Worm (Caenorhabditis elegans) whole organism, L4 larva: Measurements from ENCODE around the gene F35C8.5.

ENCODE experiments used
- F26F4.8 ChIP-seq: fragments of 200-800 bp; sonication (Bioruptor generic); conservative IDR thresholded peaks from 2 replicates; pipeline ENCODE4 v1.3.6; 2022; ENCODE audit warnings: missing genetic modification characterization, missing compliant biosample characterization
- F37D6.2 ChIP-seq: sonication (generic microtip); optimal IDR thresholded peaks from 2 replicates; lab custom pipeline; 2016; ENCODE audit warnings: mild to moderate bottlenecking, missing genetic modification characterization, missing compliant biosample characterization
- T20F7.1 ChIP-seq: fragments of 200-800 bp; sonication (Bioruptor generic); optimal IDR thresholded peaks from 2 replicates; lab custom pipeline; 2018; ENCODE audit warnings: mild to moderate bottlenecking, missing genetic modification characterization, missing compliant biosample characterization
- Y105C5A.15 ChIP-seq: fragments of 200-800 bp; sonication (Bioruptor generic); IDR thresholded peaks from 2 replicates; pipeline ENCODE4 v1.3.6; 2022; ENCODE audit warnings: missing genetic modification characterization, missing compliant biosample characterization
- Y5F2A.4 ChIP-seq: fragments of 200-800 bp; sonication (Bioruptor generic); optimal IDR thresholded peaks from 2 replicates; lab custom pipeline; 2018; ENCODE audit warnings: mild to moderate bottlenecking, missing genetic modification characterization, missing compliant biosample characterization
- ZK546.5 ChIP-seq, 2 experiments: sonication (generic microtip); optimal IDR thresholded peaks; 2 replicates each; lab custom pipeline; 2017; ENCODE audit warnings: missing biosample characterization in 2 of 2, missing genetic modification characterization in 2 of 2
- aha-1 ChIP-seq: fragments of 150-350 bp; peaks from one replicate; lab custom pipeline; 2014; ENCODE audit warnings: missing biosample characterization, missing genetic modification characterization
- ama-1 ChIP-seq: fragments of 150-350 bp; optimal IDR thresholded peaks from 2 replicates; lab custom pipeline; 2014; ENCODE audit warnings: inconsistent platforms, mixed read lengths
- arid-1 ChIP-seq: fragments of 200-800 bp; sonication (Bioruptor generic); conservative IDR thresholded peaks from 2 replicates; pipeline ENCODE4 v1.3.6; 2022; ENCODE audit warnings: missing genetic modification reagents, missing genetic modification characterization, missing compliant biosample characterization
- ceh-20 ChIP-seq: fragments of 200-800 bp; sonication (Bioruptor generic); IDR thresholded peaks from 2 replicates; pipeline ENCODE4 v1.3.6; 2022; ENCODE audit warnings: missing genetic modification reagents, missing genetic modification characterization, missing compliant biosample characterization
- ctbp-1 ChIP-seq: fragments of 200-800 bp; sonication (Bioruptor generic); IDR thresholded peaks from 2 replicates; pipeline ENCODE4 v1.3.6; 2022; ENCODE audit warnings: missing genetic modification reagents, missing genetic modification characterization, missing compliant biosample characterization
- daf-16 ChIP-seq, 3 experiments: sonication (generic microtip); optimal IDR thresholded peaks; 2 replicates each; lab custom pipeline; 2016 to 2017; ENCODE audit warnings: missing genetic modification characterization in 3 of 3, missing genetic modification reagents in 3 of 3, mild to moderate bottlenecking in 2 of 3, missing compliant biosample characterization in 2 of 3, missing biosample characterization in 1 of 3, moderate library complexity in 1 of 3
- dmd-6 ChIP-seq: fragments of 200-800 bp; sonication (Bioruptor generic); IDR thresholded peaks from 2 replicates; pipeline ENCODE4 v1.3.6; 2022; ENCODE audit warnings: missing genetic modification reagents, missing genetic modification characterization, missing compliant biosample characterization
- dmd-8 ChIP-seq: fragments of 200-800 bp; sonication (Bioruptor generic); IDR thresholded peaks from 2 replicates; pipeline ENCODE4 v1.3.6; 2022; ENCODE audit warnings: missing genetic modification characterization, missing compliant biosample characterization
- dpl-1 ChIP-seq: fragments of 150-350 bp; optimal IDR thresholded peaks from 2 replicates; lab custom pipeline; 2014; ENCODE audit warnings: missing biosample characterization, missing genetic modification reagents, missing genetic modification characterization
- duxl-1 ChIP-seq: sonication (generic microtip); optimal IDR thresholded peaks from 2 replicates; lab custom pipeline; 2016; ENCODE audit warnings: mild to moderate bottlenecking, missing genetic modification characterization, moderate library complexity, missing compliant biosample characterization; ENCODE audit not compliant: poor library complexity
- dve-1 ChIP-seq: sonication (generic microtip); optimal IDR thresholded peaks from 2 replicates; lab custom pipeline; 2017; ENCODE audit warnings: antibody characterized with exemption, mild to moderate bottlenecking, missing genetic modification characterization, missing compliant biosample characterization; ENCODE audit not compliant: insufficient read depth
- jun-1 ChIP-seq: fragments of 150-350 bp; optimal IDR thresholded peaks from 2 replicates; lab custom pipeline; 2014; ENCODE audit warnings: missing biosample characterization, missing genetic modification reagents, missing genetic modification characterization
- lin-39 ChIP-seq: fragments of 150-350 bp; optimal IDR thresholded peaks from 2 replicates; lab custom pipeline; 2014; ENCODE audit warnings: missing biosample characterization, missing genetic modification reagents, missing genetic modification characterization
- lir-3 ChIP-seq: sonication (generic microtip); optimal IDR thresholded peaks from 2 replicates; lab custom pipeline; 2016; ENCODE audit warnings: mild to moderate bottlenecking, missing genetic modification characterization, missing compliant biosample characterization
- madf-9 ChIP-seq: fragments of 200-800 bp; sonication (Bioruptor generic); conservative IDR thresholded peaks from 2 replicates; pipeline ENCODE4 v1.3.6; 2022; ENCODE audit warnings: missing genetic modification reagents, missing genetic modification characterization, missing compliant biosample characterization
- mdt-29 ChIP-seq: fragments of 200-800 bp; sonication (Bioruptor generic); IDR thresholded peaks from 2 replicates; pipeline ENCODE4 v1.3.6; 2022; ENCODE audit warnings: missing genetic modification reagents, missing genetic modification characterization, missing compliant biosample characterization
- mxl-2 ChIP-seq: fragments of 200-800 bp; sonication (Bioruptor generic); conservative IDR thresholded peaks from 2 replicates; pipeline ENCODE4 v1.3.6; 2022; ENCODE audit warnings: missing genetic modification reagents, missing genetic modification characterization, missing compliant biosample characterization
- nhr-10 ChIP-seq: fragments of 150-350 bp; optimal IDR thresholded peaks from 2 replicates; lab custom pipeline; 2014; ENCODE audit warnings: missing biosample characterization, missing genetic modification characterization
- nhr-102 ChIP-seq: sonication (generic microtip); optimal IDR thresholded peaks from 2 replicates; lab custom pipeline; 2016; ENCODE audit warnings: mild to moderate bottlenecking, missing genetic modification characterization, moderate library complexity, missing compliant biosample characterization
- nhr-111 ChIP-seq: fragments of 200-800 bp; sonication (Bioruptor generic); optimal IDR thresholded peaks from 2 replicates; lab custom pipeline; 2018; ENCODE audit warnings: mild to moderate bottlenecking, missing genetic modification characterization, missing compliant biosample characterization
- nhr-28 ChIP-seq: fragments of 150-350 bp; optimal IDR thresholded peaks from 2 replicates; lab custom pipeline; 2014; ENCODE audit warnings: missing biosample characterization, missing genetic modification characterization
- nhr-48 ChIP-seq: sonication (generic microtip); optimal IDR thresholded peaks from 2 replicates; lab custom pipeline; 2016; ENCODE audit warnings: mild to moderate bottlenecking, missing genetic modification characterization, missing compliant biosample characterization
- nhr-77 ChIP-seq: fragments of 150-350 bp; optimal IDR thresholded peaks from 2 replicates; lab custom pipeline; 2014; ENCODE audit warnings: missing biosample characterization, missing genetic modification characterization
- pha-4 ChIP-seq, 2 experiments: fragments of 150-350 bp in 1 of 2; fragments of 200-800 bp in 1 of 2; sonication (Bioruptor generic) in 1 of 2; IDR thresholded peaks in 1 of 2; optimal IDR thresholded peaks in 1 of 2; 2 replicates each; pipeline versions ENCODE4 v1.3.6 to Lab custom; 2014 to 2022; ENCODE audit warnings: missing genetic modification characterization in 2 of 2, missing genetic modification reagents in 2 of 2, missing biosample characterization in 1 of 2, missing compliant biosample characterization in 1 of 2
- php-3 ChIP-seq: fragments of 200-800 bp; sonication (Bioruptor generic); IDR thresholded peaks from 2 replicates; pipeline ENCODE4 v1.3.6; 2022; ENCODE audit warnings: missing genetic modification reagents, missing genetic modification characterization, missing compliant biosample characterization
- pqm-1 ChIP-seq: sonication (generic microtip); optimal IDR thresholded peaks from 2 replicates; lab custom pipeline; 2017; ENCODE audit warnings: missing biosample characterization, missing genetic modification characterization
- rbr-2 ChIP-seq: sonication (generic microtip); optimal IDR thresholded peaks from 2 replicates; lab custom pipeline; 2016; ENCODE audit warnings: missing genotype, missing genetic modification characterization, missing compliant biosample characterization
- saeg-2 ChIP-seq: fragments of 200-800 bp; sonication (Bioruptor generic); IDR thresholded peaks from 2 replicates; pipeline ENCODE4 v1.3.6; 2022; ENCODE audit warnings: missing genetic modification reagents, missing genetic modification characterization, missing compliant biosample characterization
- spr-1 ChIP-seq: sonication (generic microtip); optimal IDR thresholded peaks from 2 replicates; lab custom pipeline; 2016; ENCODE audit warnings: mild to moderate bottlenecking, missing genetic modification characterization, missing compliant biosample characterization
- zip-11 ChIP-seq: fragments of 200-800 bp; sonication (Bioruptor generic); IDR thresholded peaks from 2 replicates; pipeline ENCODE4 v1.3.6; 2022; ENCODE audit warnings: missing genetic modification characterization, missing compliant biosample characterization

F35C8.5 gene

ce11 chrX:5319214-5319838, 46.3 kb upstream of the F35C8.5 start (continued):
- TF ChIP-seq arid-1 (GFP tag; lab: Robert Waterston, UW) (peak; percentile 61; the same call in 1 of the 2 replicates), aha-1 (tag; lab: Kevin White, UChicago) (peak; percentile 98), lin-39 (tag; lab: Kevin White, UChicago) (no peak), nhr-77 (no peak), mdt-29 (GFP tag; lab: Robert Waterston, UW) (peak; percentile 33; the same call in 1 of the 2 replicates), F26F4.8 (GFP tag; lab: Robert Waterston, UW) (peak; percentile 79; the same call in 1 of the 2 replicates), saeg-2 (no peak), madf-9 (GFP tag; lab: Robert Waterston, UW) (peak; percentile 73), T20F7.1 (peak; percentile 18), dmd-8 (no peak; the same call in 1 of the 2 replicates), dpl-1 (GFP tag; lab: Kevin White, UChicago) (peak; percentile 20), php-3 (GFP tag; lab: Robert Waterston, UW) (no peak; the same call in 1 of the 2 replicates), ama-1 (lab: Kevin White, UChicago) (no peak), Y5F2A.4 (GFP tag; lab: Kevin White, UChicago) (peak; percentile 29), F37D6.2 (tag; lab: Kevin White, UChicago) (peak; percentile 51), nhr-10 (tag; lab: Kevin White, UChicago) (no peak), pha-4 (GFP tag; IDR thresholded peaks at IDR 0.05; lab: Robert Waterston, UW) (peak; percentile 58; the same call in 1 of the 2 replicates), pha-4 (tag; optimal IDR thresholded peaks at IDR 0.05; lab: Kevin White, UChicago) (no peak), lir-3 (tag; lab: Kevin White, UChicago) (peak; percentile 55), mxl-2 (GFP tag; lab: Robert Waterston, UW) (peak; percentile 64; the same call in 1 of the 2 replicates), nhr-102 (tag; lab: Kevin White, UChicago) (no peak), nhr-28 (peak; percentile 13), nhr-111 (peak; percentile 68), spr-1 (tag; lab: Kevin White, UChicago) (peak; percentile 11), zip-11 (GFP tag; lab: Robert Waterston, UW) (no peak), ZK546.5 (tag; optimal IDR thresholded peaks at IDR 0.05; lab: Kevin White, UChicago) (no peak), Y105C5A.15 (GFP tag; lab: Robert Waterston, UW) (no peak; the same call in 1 of the 2 replicates)

- TF ChIP-seq jun-1 (tag; lab: Kevin White, UChicago) (no peak), nhr-111 (no peak), ceh-20 (GFP tag; lab: Robert Waterston, UW) (no peak), lir-3 (tag; lab: Kevin White, UChicago) (no peak)
- TF ChIP-seq, all 104 proteins: peak for 0
Observed at ce11 chrX:5321563-5321962, 44.0 kb upstream of the F35C8.5 start.

ce11 chrX:5323287-5323686, 42.3 kb upstream of the F35C8.5 start, which contains the start of gene sto-2:
sto-2 (minus strand) TSS chrX:5323387.
- TF ChIP-seq rbr-2 (tag; lab: Kevin White, UChicago) (no peak), madf-9 (GFP tag; lab: Robert Waterston, UW) (no peak), mdt-29 (GFP tag; lab: Robert Waterston, UW) (no peak)

ce11 chrX:5329236-5329635, 36.4 kb upstream of the F35C8.5 start, which contains the start of gene C26B9.5:
C26B9.5 (plus strand) TSS chrX:5329479.
- TF ChIP-seq ctbp-1 (GFP tag; lab: Robert Waterston, UW), result no peak
- no peak for TF ChIP-seq nhr-48 (tag; lab: Kevin White, UChicago)
- peak; percentile 48 for TF ChIP-seq dmd-6 (GFP tag; lab: Robert Waterston, UW)
- TF ChIP-seq dve-1 (tag; lab: Kevin White, UChicago), result peak; percentile 48
- TF ChIP-seq pqm-1 (tag; lab: Kevin White, UChicago), result peak; percentile 63
- peak; percentile 23 for TF ChIP-seq nhr-28
- TF ChIP-seq duxl-1 (tag; lab: Kevin White, UChicago), result no peak
- no peak for TF ChIP-seq nhr-77
- no peak for TF ChIP-seq ZK546.5 (tag; optimal IDR thresholded peaks at IDR 0.05; lab: Kevin White, UChicago)
- no peak for TF ChIP-seq daf-16 (GFP tag; optimal IDR thresholded peaks at IDR 0.05; lab: Kevin White, UChicago)
- TF ChIP-seq daf-16 (tag; optimal IDR thresholded peaks at IDR 0.05; lab: Kevin White, UChicago), result peak; percentile 40
- TF ChIP-seq, all 104 proteins: peak for 5
